Worm (Caenorhabditis elegans): Measurements from ENCODE around the gene nhr-190.

DNA sequence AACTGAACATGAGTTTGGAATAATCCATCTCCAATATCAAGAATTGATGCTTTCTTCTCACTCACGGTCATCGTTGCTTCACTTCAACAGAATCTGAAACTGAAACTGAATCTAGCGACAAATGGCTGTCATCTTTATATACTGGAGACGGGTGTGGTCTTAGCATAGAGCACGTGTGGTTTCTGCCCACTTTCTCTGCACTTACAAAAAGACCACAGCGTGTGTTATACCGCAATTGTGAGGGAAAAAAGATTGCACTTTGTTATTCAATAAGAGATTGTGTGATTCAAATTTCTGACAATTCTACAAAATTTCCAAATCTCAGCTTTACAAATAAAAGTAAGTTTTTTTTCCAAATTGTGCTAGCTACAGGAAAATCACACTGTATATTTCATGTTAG, 3.4 kb upstream of the nhr-190 start, which contains the start of gene F48G7.12:
- TF ChIP-seq mes-2 (tag; optimal IDR thresholded peaks at IDR 0.05; ENCODE audit: poor library complexity, severe bottlenecking) = no peak
- no peak for TF ChIP-seq tag-97 (GFP tag; IDR thresholded peaks at IDR 0.05)
- no peak for TF ChIP-seq pha-4 (GFP tag; IDR thresholded peaks at IDR 0.05)
- TF ChIP-seq pha-4 (tag; optimal IDR thresholded peaks at IDR 0.05) = no peak
- no peak for TF ChIP-seq lin-39 (tag; optimal IDR thresholded peaks at IDR 0.05)
- TF ChIP-seq hlh-30 (tag; optimal IDR thresholded peaks at IDR 0.05; ENCODE audit: insufficient read depth) = no peak
- no peak for TF ChIP-seq ZK337.2 (GFP tag; IDR thresholded peaks at IDR 0.05)
- TF ChIP-seq ctbp-1 (GFP tag; IDR thresholded peaks at IDR 0.05) = no peak
- TF ChIP-seq ZK546.5 (tag; optimal IDR thresholded peaks at IDR 0.05) = no peak
- no peak for TF ChIP-seq nhr-102 (tag; optimal IDR thresholded peaks at IDR 0.05)
- no peak for TF ChIP-seq nhr-111 (GFP tag; optimal IDR thresholded peaks at IDR 0.05)
- TF ChIP-seq ceh-82 (tag; optimal IDR thresholded peaks at IDR 0.05) = no peak
- TF ChIP-seq nhr-28 (tag; optimal IDR thresholded peaks at IDR 0.05) = no peak
- no peak for TF ChIP-seq gei-8 (GFP tag; optimal IDR thresholded peaks at IDR 0.05)
